Fruit fly (Drosophila melanogaster): ENCODE data around the gene Rhau.
A peak's percentile ranks its signal among the peaks of the same experiment; 100 is the strongest.

DNA sequence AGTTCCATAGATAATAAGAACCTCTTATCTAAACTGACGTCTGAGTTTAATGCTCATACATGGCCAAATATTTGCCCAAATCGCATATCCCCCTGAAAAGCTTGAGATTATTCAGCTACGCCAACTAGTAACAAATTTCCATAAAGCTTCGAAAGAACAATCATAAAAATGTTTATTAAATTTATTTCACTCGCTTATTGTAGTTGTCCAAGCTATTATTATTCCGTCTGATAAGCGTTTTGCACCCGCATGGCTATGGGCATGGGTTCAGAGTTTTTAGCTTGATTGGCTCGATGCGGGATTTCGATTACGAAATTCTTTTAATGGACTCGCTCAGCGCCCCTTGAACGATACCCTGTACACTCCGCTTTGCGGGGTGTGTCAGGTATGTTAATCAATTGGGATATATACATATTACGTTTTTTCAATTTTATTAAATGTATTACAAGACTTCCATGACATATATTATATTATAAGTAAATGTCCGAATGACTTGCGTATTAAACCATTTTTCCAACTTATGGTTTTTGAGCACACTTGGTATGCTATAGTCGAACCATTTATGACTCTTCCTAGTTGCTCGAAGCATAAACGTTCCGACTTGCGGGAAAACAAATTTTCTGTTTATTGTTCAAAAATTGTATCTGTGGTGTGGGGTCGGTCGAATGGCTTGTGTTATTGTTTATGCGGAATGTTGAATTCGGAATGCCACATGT, 48.0 kb upstream of the Rhau start:
- 0 out of 2 replicates have a peak, but pooled peaks have one; percentile 26 for TF ChIP-seq CG12605 (GFP tag; IDR thresholded peaks at IDR 0.05)
- TF ChIP-seq Snoo (tag; optimal IDR thresholded peaks at IDR 0.05), result peak; percentile 68
